Worm (Caenorhabditis elegans) whole organism, L4 larva: ENCODE results near the gene sru-20.
A peak's percentile ranks its signal among the peaks of the same experiment; 100 is the strongest.
"Not testable (repeated sequence)": the region's sequence is repeated elsewhere in the genome, so short reads cannot be mapped to it uniquely, and the experiment has no call there.

Source experiments
- ZK546.5 ChIP-seq, 2 experiments: sonication (generic microtip); optimal IDR thresholded peaks; 2 replicates each; lab custom pipeline; 2017; ENCODE audit warnings: missing biosample characterization in 2 of 2, missing genetic modification characterization in 2 of 2
- ama-1 ChIP-seq: fragments of 150-350 bp; optimal IDR thresholded peaks from 2 replicates; lab custom pipeline; 2014; ENCODE audit warnings: inconsistent platforms, mixed read lengths
- arid-1 ChIP-seq: fragments of 200-800 bp; sonication (Bioruptor generic); conservative IDR thresholded peaks from 2 replicates; pipeline ENCODE4 v1.3.6; 2022; ENCODE audit warnings: missing genetic modification reagents, missing genetic modification characterization, missing compliant biosample characterization
- ceh-28 ChIP-seq: fragments of 150-350 bp; optimal IDR thresholded peaks from 2 replicates; lab custom pipeline; 2014; ENCODE audit warnings: missing biosample characterization, missing genetic modification reagents, missing genetic modification characterization
- daf-19 ChIP-seq: fragments of 200-800 bp; sonication (Bioruptor generic); conservative IDR thresholded peaks from 2 replicates; pipeline ENCODE4 v1.3.6; 2022; ENCODE audit warnings: missing genetic modification characterization, missing compliant biosample characterization
- dve-1 ChIP-seq: sonication (generic microtip); optimal IDR thresholded peaks from 2 replicates; lab custom pipeline; 2017; ENCODE audit warnings: antibody characterized with exemption, mild to moderate bottlenecking, missing genetic modification characterization, missing compliant biosample characterization; ENCODE audit not compliant: insufficient read depth
- egl-43 ChIP-seq: fragments of 200-800 bp; sonication (Bioruptor generic); IDR thresholded peaks from 2 replicates; pipeline ENCODE4 v1.3.6; 2022; ENCODE audit warnings: missing genetic modification reagents, missing genetic modification characterization, missing compliant biosample characterization
- fkh-10 ChIP-seq: fragments of 150-350 bp; optimal IDR thresholded peaks from 2 replicates; lab custom pipeline; 2014; ENCODE audit warnings: missing biosample characterization, missing genetic modification reagents, missing genetic modification characterization
- fos-1 ChIP-seq: fragments of 150-350 bp; optimal IDR thresholded peaks from 2 replicates; lab custom pipeline; 2014; ENCODE audit warnings: missing biosample characterization, missing genetic modification characterization
- hlh-11 ChIP-seq: fragments of 200-800 bp; sonication (Bioruptor generic); optimal IDR thresholded peaks from 2 replicates; lab custom pipeline; 2018; ENCODE audit warnings: mild to moderate bottlenecking, missing genetic modification characterization, missing compliant biosample characterization
- hlh-30 ChIP-seq: sonication (generic microtip); optimal IDR thresholded peaks from 2 replicates; lab custom pipeline; 2017; ENCODE audit warnings: antibody characterized with exemption, mild to moderate bottlenecking, missing genetic modification characterization, missing compliant biosample characterization; ENCODE audit not compliant: insufficient read depth
- hmg-1.1 ChIP-seq: fragments of 200-800 bp; sonication (Bioruptor generic); IDR thresholded peaks from 2 replicates; pipeline ENCODE4 v1.3.6; 2022; ENCODE audit warnings: missing genetic modification reagents, missing genetic modification characterization, missing compliant biosample characterization
- jun-1 ChIP-seq: fragments of 150-350 bp; optimal IDR thresholded peaks from 2 replicates; lab custom pipeline; 2014; ENCODE audit warnings: missing biosample characterization, missing genetic modification reagents, missing genetic modification characterization
- lim-7 ChIP-seq: fragments of 200-800 bp; sonication (Bioruptor generic); IDR thresholded peaks from 2 replicates; pipeline ENCODE4 v1.3.6; 2022; ENCODE audit warnings: missing genetic modification characterization, missing compliant biosample characterization
- lin-1 ChIP-seq: fragments of 200-800 bp; sonication (Bioruptor generic); IDR thresholded peaks from 2 replicates; pipeline ENCODE4 v1.3.6; 2022; ENCODE audit warnings: missing genetic modification reagents, missing genetic modification characterization, missing compliant biosample characterization
- lin-39 ChIP-seq: fragments of 150-350 bp; optimal IDR thresholded peaks from 2 replicates; lab custom pipeline; 2014; ENCODE audit warnings: missing biosample characterization, missing genetic modification reagents, missing genetic modification characterization
- madf-5 ChIP-seq, 2 experiments: fragments of 200-800 bp; sonication (Bioruptor generic); IDR thresholded peaks; 2 replicates each; pipeline ENCODE4 v1.3.6; 2022; ENCODE audit warnings: missing compliant biosample characterization in 2 of 2, missing genetic modification characterization in 2 of 2
- mdt-29 ChIP-seq: fragments of 200-800 bp; sonication (Bioruptor generic); IDR thresholded peaks from 2 replicates; pipeline ENCODE4 v1.3.6; 2022; ENCODE audit warnings: missing genetic modification reagents, missing genetic modification characterization, missing compliant biosample characterization
- mes-2 ChIP-seq: sonication (generic microtip); optimal IDR thresholded peaks from 2 replicates; lab custom pipeline; 2016; ENCODE audit warnings: missing genotype, mild to moderate bottlenecking, missing genetic modification characterization, missing compliant biosample characterization; ENCODE audit not compliant: poor library complexity, severe bottlenecking
- mxl-2 ChIP-seq: fragments of 200-800 bp; sonication (Bioruptor generic); conservative IDR thresholded peaks from 2 replicates; pipeline ENCODE4 v1.3.6; 2022; ENCODE audit warnings: missing genetic modification reagents, missing genetic modification characterization, missing compliant biosample characterization
- nhr-25 ChIP-seq: sonication (generic microtip); optimal IDR thresholded peaks from 2 replicates; lab custom pipeline; 2017; ENCODE audit warnings: missing genetic modification characterization, mild to moderate bottlenecking, missing compliant biosample characterization, antibody characterized with exemption, moderate library complexity, borderline replicate concordance; ENCODE audit not compliant: insufficient read depth
- nhr-28 ChIP-seq: fragments of 150-350 bp; optimal IDR thresholded peaks from 2 replicates; lab custom pipeline; 2014; ENCODE audit warnings: missing biosample characterization, missing genetic modification characterization
- nhr-77 ChIP-seq: fragments of 150-350 bp; optimal IDR thresholded peaks from 2 replicates; lab custom pipeline; 2014; ENCODE audit warnings: missing biosample characterization, missing genetic modification characterization
- pqm-1 ChIP-seq: sonication (generic microtip); optimal IDR thresholded peaks from 2 replicates; lab custom pipeline; 2017; ENCODE audit warnings: missing biosample characterization, missing genetic modification characterization
- sdz-12 ChIP-seq: fragments of 200-800 bp; sonication (Bioruptor generic); optimal IDR thresholded peaks from 2 replicates; lab custom pipeline; 2018; ENCODE audit warnings: mild to moderate bottlenecking, missing genetic modification characterization, missing compliant biosample characterization
- set-16 ChIP-seq: fragments of 200-800 bp; sonication (Bioruptor generic); IDR thresholded peaks from 2 replicates; pipeline ENCODE4 v1.3.6; 2022; ENCODE audit warnings: missing genetic modification reagents, missing genetic modification characterization, missing compliant biosample characterization
- snpc-4 ChIP-seq: fragments of 150-350 bp; optimal IDR thresholded peaks from 2 replicates; lab custom pipeline; 2014; ENCODE audit warnings: missing biosample characterization, missing genetic modification characterization
- unc-130 ChIP-seq: sonication (generic microtip); optimal IDR thresholded peaks from 2 replicates; lab custom pipeline; 2016; ENCODE audit warnings: missing genetic modification reagents, missing genetic modification characterization, missing compliant biosample characterization
- unc-62 ChIP-seq, 3 experiments: fragments of 150-350 bp in 1 of 3; sonication (generic microtip); optimal IDR thresholded peaks in 2 of 3; peaks in 1 of 3; 1 replicate in 1 of 3; 2 replicates in 2 of 3; lab custom pipeline; 2014 to 2017; ENCODE audit warnings: missing biosample characterization in 3 of 3, missing genetic modification characterization in 3 of 3, missing genetic modification reagents in 3 of 3, missing genotype in 1 of 3
- ztf-7 ChIP-seq: fragments of 150-350 bp; optimal IDR thresholded peaks from 2 replicates; lab custom pipeline; 2014; ENCODE audit warnings: missing biosample characterization, missing genetic modification characterization

Gene sru-20

DNA sequence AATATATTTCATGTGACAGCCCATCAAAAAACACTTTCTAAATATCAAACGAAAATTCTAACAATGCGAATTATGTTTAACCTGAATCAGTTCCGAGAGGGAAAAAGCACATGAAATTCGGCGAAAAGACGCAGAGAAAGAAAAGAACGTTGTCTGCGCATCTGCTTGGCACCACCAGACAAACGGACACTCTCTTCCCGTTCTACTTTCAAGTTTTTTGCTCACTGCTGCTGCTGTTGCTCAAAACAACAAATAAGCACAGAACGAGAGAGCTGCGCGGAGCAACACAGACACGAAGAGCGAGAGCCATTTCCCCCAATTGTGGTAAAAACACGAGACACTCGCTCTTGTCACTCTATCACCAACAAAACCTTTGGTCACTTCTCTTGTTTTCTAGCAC lies 30.5 kb upstream of the sru-20 start:
- TF ChIP-seq egl-43 (GFP tag; lab: Robert Waterston, UW) (0 out of 2 replicates have a peak, but pooled peaks have one; percentile 29), hmg-1.1 (peak; percentile 48; the same call in 1 of the 2 replicates), pqm-1 (tag; lab: Kevin White, UChicago) (no peak), nhr-25 (tag; lab: Kevin White, UChicago) (no peak), hlh-11 (tag; lab: Kevin White, UChicago) (peak; percentile 12), hlh-30 (tag; lab: Kevin White, UChicago) (peak; percentile 57), mes-2 (tag; lab: Kevin White, UChicago) (peak; percentile 33), unc-62 (GFP tag; optimal IDR thresholded peaks at IDR 0.05 in 1 of 2; lab: Kevin White, UChicago) (peak in 1 of 2 experiments; percentile 63), unc-62 (tag; optimal IDR thresholded peaks at IDR 0.05; lab: Kevin White, UChicago) (no peak), fkh-10 (GFP tag; lab: Kevin White, UChicago) (peak; percentile 47), jun-1 (tag; lab: Kevin White, UChicago) (no peak), arid-1 (no peak)

DNA sequence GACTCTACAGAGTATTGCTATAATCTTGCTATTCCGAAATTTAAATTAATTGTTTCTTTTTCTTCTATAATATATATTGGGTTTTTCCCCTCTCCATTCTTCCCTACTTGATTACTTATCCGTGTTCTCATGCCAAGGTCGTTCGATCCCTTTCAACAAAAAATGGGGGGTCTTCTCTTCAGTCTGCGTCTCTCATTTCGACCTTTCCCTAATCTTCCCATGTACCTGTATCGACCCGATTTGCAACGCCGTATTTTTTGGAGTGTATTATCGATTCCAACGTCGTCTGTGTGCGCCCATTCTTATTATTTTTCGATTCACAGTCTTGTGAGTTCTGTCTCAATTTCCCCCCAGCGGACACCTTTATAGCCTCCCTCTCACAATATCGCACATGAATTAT lies 27.5 kb upstream of the sru-20 start:
- TF ChIP-seq nhr-28 (tag; lab: Kevin White, UChicago): peak; percentile 54
- TF ChIP-seq daf-19 (GFP tag; lab: Robert Waterston, UW): no peak
- TF ChIP-seq nhr-25 (tag; lab: Kevin White, UChicago): peak; percentile 55

DNA sequence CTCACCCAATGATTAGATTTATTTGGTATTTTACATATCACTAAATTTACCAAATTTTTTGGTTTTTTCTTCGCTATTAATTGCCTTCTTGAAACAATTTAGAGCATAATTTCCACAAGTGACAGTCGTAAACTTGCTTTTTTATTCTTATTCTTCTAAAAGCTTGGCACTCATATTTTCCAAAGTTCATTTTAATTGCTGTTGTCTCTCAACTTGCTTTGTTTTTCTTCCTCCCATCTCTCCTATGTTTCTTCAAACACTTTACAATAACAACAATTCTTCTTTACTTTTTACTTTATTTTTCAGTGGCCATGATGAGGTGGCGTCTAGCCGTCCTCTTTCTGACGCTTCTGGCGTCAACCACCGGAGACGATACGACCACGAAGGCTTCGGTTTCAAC lies 26.9 kb upstream of the sru-20 start, which contains the start of gene igdb-2:
igdb-2 (plus strand) TSS at position 301 of the 400 bp plus-strand sequence.
- TF ChIP-seq mxl-2 (GFP tag; lab: Robert Waterston, UW) (no peak), snpc-4 (no peak), fos-1 (no peak), nhr-25 (tag; lab: Kevin White, UChicago) (no peak), nhr-77 (tag; lab: Kevin White, UChicago) (no peak), lin-1 (GFP tag; lab: Robert Waterston, UW) (no peak), lin-39 (tag; lab: Kevin White, UChicago) (no peak), unc-130 (GFP tag; lab: Kevin White, UChicago) (no peak), ama-1 (lab: Kevin White, UChicago) (no peak), set-16 (GFP tag; lab: Robert Waterston, UW) (no peak), lim-7 (GFP tag; lab: Robert Waterston, UW) (no peak), nhr-28 (tag; lab: Kevin White, UChicago) (no peak), ZK546.5 (tag; optimal IDR thresholded peaks at IDR 0.05; lab: Kevin White, UChicago) (no peak), ztf-7 (tag; lab: Kevin White, UChicago) (no peak), hlh-30 (tag; lab: Kevin White, UChicago) (no peak)
- TF ChIP-seq, all 104 proteins: peak for 0

DNA sequence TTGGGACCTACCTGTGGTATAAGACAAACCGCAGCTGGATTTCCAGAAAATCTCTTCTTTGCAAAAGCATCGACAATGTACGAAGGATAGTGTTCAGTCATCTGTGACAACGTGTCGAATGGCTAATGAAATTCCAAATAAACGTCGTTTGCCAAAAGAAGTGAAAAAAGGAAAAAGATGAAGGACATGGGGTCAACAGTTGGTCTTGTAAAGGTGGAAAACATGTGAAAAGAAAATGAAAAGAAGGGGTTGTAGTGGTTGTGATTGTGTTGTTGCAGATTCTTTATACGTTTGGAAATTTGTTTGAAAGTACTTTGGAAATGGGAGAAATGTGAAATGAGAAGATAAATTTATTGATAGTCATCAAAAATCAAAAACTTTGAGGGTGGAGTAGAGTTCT lies 18.4 kb upstream of the sru-20 start, which contains the start of gene T04A11.1:
T04A11.1 (minus strand) TSS at position 101 of the 400 bp plus-strand sequence.
- TF ChIP-seq sdz-12 (GFP tag; lab: Kevin White, UChicago); dve-1; fkh-10 (GFP tag; lab: Kevin White, UChicago): not testable (repeated sequence)

DNA sequence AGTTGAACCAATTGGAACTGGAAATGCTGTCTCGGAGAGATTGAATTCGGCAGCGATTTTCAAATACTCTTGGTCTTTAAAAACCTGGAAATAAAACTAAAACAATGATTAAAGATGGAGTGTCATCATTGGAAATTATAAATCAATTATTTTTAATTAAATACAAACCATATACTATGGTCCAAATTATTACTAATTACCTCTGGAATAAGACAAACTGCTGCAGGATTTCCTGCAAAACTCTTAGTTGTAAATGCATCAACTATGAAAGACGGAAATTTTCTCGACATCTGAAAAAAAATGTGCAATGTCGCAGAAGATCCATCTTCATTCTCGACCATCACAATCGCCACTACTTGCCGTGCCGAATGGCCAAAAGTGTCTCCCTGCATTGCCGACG lies 16.6 kb upstream of the sru-20 start, which contains the start of gene igdb-1:
igdb-1 (plus strand) TSS at position 301 of the 400 bp plus-strand sequence.
- not testable (repeated sequence) for TF ChIP-seq ceh-28 (tag; lab: Kevin White, UChicago); madf-5 (GFP tag; IDR thresholded peaks at IDR 0.05; lab: Robert Waterston, UW); mdt-29 (GFP tag; lab: Robert Waterston, UW)
